Worm (Caenorhabditis elegans): Measurements from ENCODE around the gene atrn-1.
A peak's percentile ranks its signal among the peaks of the same experiment; 100 is the strongest.

Gene atrn-1

ce11 chrX:14671300-14671699, 40.1 kb upstream of the atrn-1 start:
- no peak for TF ChIP-seq dpff-1 (tag; optimal IDR thresholded peaks at IDR 0.05)
- TF ChIP-seq Y95B8A.8 (GFP tag; IDR thresholded peaks at IDR 0.05): no peak
- no peak for TF ChIP-seq Y67H2A.10 (GFP tag; conservative IDR thresholded peaks at IDR 0.05)
- no peak for TF ChIP-seq ceh-100 (GFP tag; IDR thresholded peaks at IDR 0.05)
- no peak for TF ChIP-seq die-1 (tag; optimal IDR thresholded peaks at IDR 0.05)
- no peak for TF ChIP-seq ceh-79 (tag; optimal IDR thresholded peaks at IDR 0.05)
- TF ChIP-seq dox-1 (GFP tag; IDR thresholded peaks at IDR 0.05): no peak
- TF ChIP-seq lag-1 (GFP tag; IDR thresholded peaks at IDR 0.05): no peak
- TF ChIP-seq snpc-3.4 (tag; optimal IDR thresholded peaks at IDR 0.05): no peak
- no peak for TF ChIP-seq B0035.1 (tag; optimal IDR thresholded peaks at IDR 0.05)
- TF ChIP-seq ztf-6 (GFP tag; IDR thresholded peaks at IDR 0.05): no peak
- no peak for TF ChIP-seq xnd-1 (tag; optimal IDR thresholded peaks at IDR 0.05)
- no peak for TF ChIP-seq cebp-1 (GFP tag; IDR thresholded peaks at IDR 0.05)
- no peak for TF ChIP-seq cebp-1 (tag; optimal IDR thresholded peaks at IDR 0.05)

ce11 chrX:14674028-14674427, 37.4 kb upstream of the atrn-1 start, which contains the start of gene slt-1:
Gene slt-1 (plus strand): TSS chrX:14674328.
- TF ChIP-seq attf-5 (GFP tag; optimal IDR thresholded peaks at IDR 0.05) (no peak), T26A5.8 (tag; optimal IDR thresholded peaks at IDR 0.05) (no peak), hrde-1 (tag; optimal IDR thresholded peaks at IDR 0.05; ENCODE audit: borderline replicate concordance) (no peak), F23B12.7 (tag; optimal IDR thresholded peaks at IDR 0.05; ENCODE audit: insufficient read depth) (no peak), madf-8 (GFP tag; conservative IDR thresholded peaks at IDR 0.05) (no peak), repo-1 (tag; optimal IDR thresholded peaks at IDR 0.05) (no peak), hmg-1.2 (GFP tag; IDR thresholded peaks at IDR 0.05) (no peak), madf-10 (tag; optimal IDR thresholded peaks at IDR 0.05) (no peak), ekl-4 (GFP tag; IDR thresholded peaks at IDR 0.05) (no peak), hlh-12 (tag; optimal IDR thresholded peaks at IDR 0.05) (no peak), snpc-3.4 (tag; optimal IDR thresholded peaks at IDR 0.05) (no peak), tbx-9 (tag; optimal IDR thresholded peaks at IDR 0.05; ENCODE audit: borderline replicate concordance) (no peak)

ce11 chrX:14678983-14679382, 32.4 kb upstream of the atrn-1 start:
- TF ChIP-seq T26A5.8 (tag; optimal IDR thresholded peaks at IDR 0.05) (no peak), K11D2.4 (GFP tag; IDR thresholded peaks at IDR 0.05) (no peak), ceh-40 (GFP tag; IDR thresholded peaks at IDR 0.05) (no peak), B0019.2 (GFP tag; conservative IDR thresholded peaks at IDR 0.05) (no peak), ztf-6 (GFP tag; IDR thresholded peaks at IDR 0.05) (no peak), ztf-28 (GFP tag; IDR thresholded peaks at IDR 0.05) (no peak), gei-17 (GFP tag; optimal IDR thresholded peaks at IDR 0.05) (no peak), tlf-1 (GFP tag; optimal IDR thresholded peaks at IDR 0.05) (no peak), B0336.3 (GFP tag; IDR thresholded peaks at IDR 0.05) (no peak), bed-2 (GFP tag; IDR thresholded peaks at IDR 0.05) (no peak), nhr-27 (tag; optimal IDR thresholded peaks at IDR 0.05) (no peak), ama-1 (optimal IDR thresholded peaks at IDR 0.05) (no peak), ama-1 (GFP tag; optimal IDR thresholded peaks at IDR 0.05) (peak in 1 of 2 experiments; percentile 40), let-526 (GFP tag; IDR thresholded peaks at IDR 0.05) (no peak), Y79H2A.3 (GFP tag; conservative IDR thresholded peaks at IDR 0.05) (no peak), B0035.1 (tag; optimal IDR thresholded peaks at IDR 0.05) (no peak), egl-18 (GFP tag; IDR thresholded peaks at IDR 0.05) (no peak), ztf-25 (GFP tag; IDR thresholded peaks at IDR 0.05) (0 out of 2 replicates have a peak, but pooled peaks have one; percentile 68), snpc-1.1 (tag; optimal IDR thresholded peaks at IDR 0.05; ENCODE audit: insufficient read depth) (peak; percentile 75), bed-1 (GFP tag; IDR thresholded peaks at IDR 0.05) (no peak), akir-1 (GFP tag; optimal IDR thresholded peaks at IDR 0.05) (no peak), snpc-3.4 (tag; optimal IDR thresholded peaks at IDR 0.05) (peak; percentile 46), madf-8 (GFP tag; conservative IDR thresholded peaks at IDR 0.05) (no peak), Y95B8A.8 (GFP tag; IDR thresholded peaks at IDR 0.05) (no peak), ceh-58 (GFP tag; IDR thresholded peaks at IDR 0.05) (no peak), mes-4 (tag; optimal IDR thresholded peaks at IDR 0.05) (peak; percentile 34), ceh-91 (GFP tag; IDR thresholded peaks at IDR 0.05) (no peak), madf-10 (tag; optimal IDR thresholded peaks at IDR 0.05) (peak; percentile 12), ztf-3 (GFP tag; optimal IDR thresholded peaks at IDR 0.05) (no peak), ceh-100 (GFP tag; IDR thresholded peaks at IDR 0.05) (no peak)

All from whole organism, young adult.